Worm (Caenorhabditis elegans) whole organism, L3 larva: Measurements from ENCODE around the gene dis-3.

ENCODE experiments used
- ama-1 ChIP-seq: fragments of 150-350 bp; optimal IDR thresholded peaks from 2 replicates; lab custom pipeline; 2018
- ceh-16 ChIP-seq: sonication (generic microtip); optimal IDR thresholded peaks from 2 replicates; lab custom pipeline; 2017; ENCODE audit warnings: missing biosample characterization, missing genetic modification characterization
- egl-27 ChIP-seq: sonication (generic microtip); optimal IDR thresholded peaks from 4 replicates; lab custom pipeline; 2017; ENCODE audit warnings: missing biosample characterization, missing genetic modification reagents, missing genetic modification characterization
- elt-2 ChIP-seq: sonication (generic microtip); optimal IDR thresholded peaks from 2 replicates; lab custom pipeline; 2016; ENCODE audit warnings: missing genetic modification reagents, mild to moderate bottlenecking, missing genetic modification characterization, missing compliant biosample characterization
- elt-3 ChIP-seq, 3 experiments: fragments of 150-350 bp in 1 of 3; sonication (generic microtip) in 2 of 3; optimal IDR thresholded peaks; 2 replicates in 2 of 3; 4 replicates in 1 of 3; lab custom pipeline; 2014 to 2017; ENCODE audit warnings: missing biosample characterization in 3 of 3, missing genetic modification characterization in 3 of 3
- fos-1 ChIP-seq: fragments of 150-350 bp; optimal IDR thresholded peaks from 2 replicates; lab custom pipeline; 2014; ENCODE audit warnings: missing biosample characterization, missing genetic modification characterization
- lin-39 ChIP-seq: fragments of 150-350 bp; optimal IDR thresholded peaks from 2 replicates; lab custom pipeline; 2018; ENCODE audit warnings: missing biosample characterization, missing genetic modification reagents, missing genetic modification characterization
- mdl-1 ChIP-seq: fragments of 150-350 bp; optimal IDR thresholded peaks from 2 replicates; lab custom pipeline; 2014; ENCODE audit warnings: missing biosample characterization, missing genetic modification characterization
- nhr-67 ChIP-seq: fragments of 150-350 bp; optimal IDR thresholded peaks from 2 replicates; lab custom pipeline; 2014; ENCODE audit warnings: missing biosample characterization, missing genetic modification characterization
- nhr-76 ChIP-seq: fragments of 150-350 bp; sonication (generic microtip); optimal IDR thresholded peaks from 5 replicates; lab custom pipeline; 2014; ENCODE audit warnings: missing biosample characterization, missing genetic modification characterization
- nhr-77 ChIP-seq: fragments of 150-350 bp; optimal IDR thresholded peaks from 2 replicates; lab custom pipeline; 2014; ENCODE audit warnings: missing biosample characterization, missing genetic modification characterization
- pha-4 ChIP-seq: fragments of 150-350 bp; optimal IDR thresholded peaks from 2 replicates; lab custom pipeline; 2014; ENCODE audit warnings: missing biosample characterization, missing genetic modification reagents, missing genetic modification characterization
- snpc-4 ChIP-seq: fragments of 150-350 bp; optimal IDR thresholded peaks from 2 replicates; lab custom pipeline; 2014; ENCODE audit warnings: missing biosample characterization, missing genetic modification characterization
- zag-1 ChIP-seq: fragments of 150-350 bp; optimal IDR thresholded peaks from 2 replicates; lab custom pipeline; 2014; ENCODE audit warnings: missing biosample characterization, missing genetic modification characterization

DNA sequence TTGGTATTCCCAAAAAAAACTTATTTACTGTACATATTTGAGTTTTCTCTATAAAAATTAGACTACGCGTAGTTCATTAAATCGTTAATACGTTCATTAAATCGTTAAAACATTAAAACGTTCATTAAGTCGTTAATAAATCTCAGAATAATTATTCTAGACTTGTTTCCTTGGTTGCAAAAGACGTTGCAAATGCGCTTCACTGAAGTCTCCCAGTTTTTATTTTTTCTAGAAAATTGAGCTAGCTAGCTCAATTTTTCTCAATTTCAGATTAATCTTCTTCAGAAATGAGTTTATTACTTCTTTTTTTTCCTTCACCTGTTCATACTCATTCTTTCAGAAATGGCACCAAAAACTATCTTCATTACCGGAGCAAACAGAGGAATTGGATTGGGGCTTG lies 47.9 kb downstream of the dis-3 start:
- TF ChIP-seq pha-4 = no peak
- no peak for TF ChIP-seq fos-1 (tag; lab: Kevin White, UChicago)
- no peak for TF ChIP-seq egl-27 (tag; lab: Kevin White, UChicago)
- no peak for TF ChIP-seq elt-2 (tag; lab: Kevin White, UChicago)
- no peak for TF ChIP-seq elt-3 (tag; optimal IDR thresholded peaks at IDR 0.05; lab: Kevin White, UChicago)
- no peak for TF ChIP-seq nhr-77 (tag; lab: Kevin White, UChicago)
- no peak for TF ChIP-seq zag-1 (tag; lab: Kevin White, UChicago)
- TF ChIP-seq mdl-1 (tag; lab: Kevin White, UChicago) = no peak
- no peak for TF ChIP-seq ceh-16
- no peak for TF ChIP-seq nhr-76 (tag; lab: Kevin White, UChicago)
- TF ChIP-seq ama-1 (lab: Kevin White, UChicago) = no peak
- TF ChIP-seq snpc-4 (tag; lab: Kevin White, UChicago) = no peak
- TF ChIP-seq lin-39 = no peak
- no peak for TF ChIP-seq nhr-67 (tag; lab: Kevin White, UChicago)
